Worm (Caenorhabditis elegans): ENCODE data around the gene scyl-1.

ce11 chrV:13018761-13019160, 22.8 kb downstream of the scyl-1 start, which contains the start of gene fmi-1:
- TF ChIP-seq lin-39 (tag; optimal IDR thresholded peaks at IDR 0.05) = no peak
- TF ChIP-seq C34B4.2 (tag; optimal IDR thresholded peaks at IDR 0.05) = no peak
- no peak for TF ChIP-seq nhr-77 (tag; optimal IDR thresholded peaks at IDR 0.05)
- TF ChIP-seq efl-3 (GFP tag; optimal IDR thresholded peaks at IDR 0.05) = no peak
- TF ChIP-seq ama-1 (optimal IDR thresholded peaks at IDR 0.05) = no peak
- no peak for TF ChIP-seq zag-1 (tag; optimal IDR thresholded peaks at IDR 0.05)
- no peak for TF ChIP-seq alr-1 (tag; optimal IDR thresholded peaks at IDR 0.05; ENCODE audit: borderline replicate concordance)
- TF ChIP-seq nhr-84 (tag; optimal IDR thresholded peaks at IDR 0.05) = no peak
- TF ChIP-seq fkh-10 (GFP tag; optimal IDR thresholded peaks at IDR 0.05) = no peak

Data from whole organism, L1 larva.